Worm (Caenorhabditis elegans): ENCODE data around the gene unc-42.

The unc-42 gene

DNA sequence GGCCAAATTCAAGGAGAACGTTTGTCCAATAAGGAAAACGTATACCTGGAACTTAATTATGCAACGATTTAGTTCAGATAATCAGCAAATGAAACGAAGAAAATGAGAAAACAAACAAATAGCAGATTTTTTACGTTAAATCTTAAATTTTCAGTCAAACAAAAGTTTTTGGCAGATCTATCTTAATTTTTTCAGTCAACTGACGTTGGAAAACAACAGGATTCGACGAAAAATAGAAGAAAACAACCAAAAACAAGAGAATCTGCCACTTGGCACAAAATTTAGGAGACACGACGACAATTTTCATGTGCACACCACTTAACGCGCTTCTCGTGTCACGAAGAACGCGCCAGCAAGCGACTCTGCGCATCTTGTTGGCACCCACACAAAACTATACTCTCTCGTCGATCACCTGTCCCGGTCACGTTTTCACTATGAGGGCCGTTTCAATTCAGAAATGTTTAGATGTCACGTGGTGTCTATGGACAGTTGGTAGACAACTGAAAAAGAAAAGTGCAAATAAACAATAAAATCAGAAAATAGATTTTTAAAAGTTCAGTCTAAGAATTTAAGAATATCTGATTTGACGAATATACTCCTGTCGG is 20.6 kb upstream of the unc-42 start, which contains the start of gene ztf-7 (continued):
- TF ChIP-seq lin-39 (tag; optimal IDR thresholded peaks at IDR 0.05): peak; percentile 96
- TF ChIP-seq hlh-4 (tag; optimal IDR thresholded peaks at IDR 0.05): no peak
- TF ChIP-seq efl-1 (optimal IDR thresholded peaks at IDR 0.05): peak; percentile 91 to 93
- peak; percentile 83 to 99 for TF ChIP-seq efl-1 (GFP tag; optimal IDR thresholded peaks at IDR 0.05 in 1 of 2)
- no peak for TF ChIP-seq tlp-1 (tag; optimal IDR thresholded peaks at IDR 0.05)
- peak; percentile 99 for TF ChIP-seq fkh-8 (tag; optimal IDR thresholded peaks at IDR 0.05)
- peak; percentile 93 for TF ChIP-seq nhr-11 (tag; optimal IDR thresholded peaks at IDR 0.05)
- TF ChIP-seq dpl-1 (GFP tag; optimal IDR thresholded peaks at IDR 0.05): peak; percentile 85 to 89 (median 87)
- peak; percentile 82 for TF ChIP-seq fos-1 (tag; optimal IDR thresholded peaks at IDR 0.05)
- peak; percentile 66 for TF ChIP-seq efl-3 (GFP tag; optimal IDR thresholded peaks at IDR 0.05)
- TF ChIP-seq sptf-1 (tag; optimal IDR thresholded peaks at IDR 0.05): no peak
- peak; percentile 97 for TF ChIP-seq unc-86 (tag; optimal IDR thresholded peaks at IDR 0.05)
- peak; percentile 96 for TF ChIP-seq pax-3 (tag; optimal IDR thresholded peaks at IDR 0.05)
- peak; percentile 86 for TF ChIP-seq hpl-2 (GFP tag; optimal IDR thresholded peaks at IDR 0.05)
- peak; percentile 99 for TF ChIP-seq nhr-47 (tag; optimal IDR thresholded peaks at IDR 0.05)
- TF ChIP-seq C04F5.9 (tag; optimal IDR thresholded peaks at IDR 0.05): peak; percentile 85
- TF ChIP-seq mep-1 (tag; optimal IDR thresholded peaks at IDR 0.05): peak; percentile 99
- TF ChIP-seq C34B4.2 (tag; optimal IDR thresholded peaks at IDR 0.05): peak; percentile 61
- peak; percentile 90 for TF ChIP-seq skn-1 (tag; optimal IDR thresholded peaks at IDR 0.05)
- no peak for TF ChIP-seq nhr-12 (tag; optimal IDR thresholded peaks at IDR 0.05)
- TF ChIP-seq ztf-11 (tag; optimal IDR thresholded peaks at IDR 0.05): peak in 1 of 2 experiments; percentile 87
- peak; percentile 95 for TF ChIP-seq dsc-1 (tag; optimal IDR thresholded peaks at IDR 0.05)
- peak; percentile 97 for TF ChIP-seq rnt-1 (tag; optimal IDR thresholded peaks at IDR 0.05)
- peak; percentile 99 for TF ChIP-seq nhr-85 (tag)
- TF ChIP-seq nhr-84 (tag; optimal IDR thresholded peaks at IDR 0.05): no peak
- TF ChIP-seq elt-3 (tag; optimal IDR thresholded peaks at IDR 0.05): peak in 3 of 6 experiments; percentile 41 to 97 (median 85)
- TF ChIP-seq mef-2 (tag; optimal IDR thresholded peaks at IDR 0.05): peak; percentile 90
- peak; percentile 96 for TF ChIP-seq isw-1 (GFP tag; IDR thresholded peaks at IDR 0.05)
- peak; percentile 100 for TF ChIP-seq nhr-20 (tag; optimal IDR thresholded peaks at IDR 0.05)
- TF ChIP-seq lir-3 (tag; optimal IDR thresholded peaks at IDR 0.05; ENCODE audit: poor library complexity): peak; percentile 86
- peak; percentile 98 for TF ChIP-seq swsn-7 (tag; optimal IDR thresholded peaks at IDR 0.05)
- TF ChIP-seq aha-1 (tag; optimal IDR thresholded peaks at IDR 0.05): peak; percentile 83
- no peak for TF ChIP-seq alr-1 (tag; optimal IDR thresholded peaks at IDR 0.05; ENCODE audit: borderline replicate concordance)
- TF ChIP-seq lin-15B (tag; optimal IDR thresholded peaks at IDR 0.05): peak; percentile 75
- peak; percentile 99 for TF ChIP-seq tbx-2 (tag; optimal IDR thresholded peaks at IDR 0.05)
- peak; percentile 58 for TF ChIP-seq fkh-4 (tag; optimal IDR thresholded peaks at IDR 0.05; ENCODE audit: borderline replicate concordance)
- peak; percentile 74 for TF ChIP-seq nhr-237 (tag; optimal IDR thresholded peaks at IDR 0.05)
- peak; percentile 71 for TF ChIP-seq fkh-10 (GFP tag; optimal IDR thresholded peaks at IDR 0.05)
- peak; percentile 88 for TF ChIP-seq blmp-1 (tag; optimal IDR thresholded peaks at IDR 0.05)
- no peak for TF ChIP-seq egl-27 (tag; optimal IDR thresholded peaks at IDR 0.05)
- peak; percentile 81 for TF ChIP-seq nhr-77 (tag; optimal IDR thresholded peaks at IDR 0.05)
- TF ChIP-seq lin-14 (GFP tag; optimal IDR thresholded peaks at IDR 0.05): peak; percentile 100
- TF ChIP-seq lin-13 (GFP tag; optimal IDR thresholded peaks at IDR 0.05): peak; percentile 97
- TF ChIP-seq ceh-90 (tag; optimal IDR thresholded peaks at IDR 0.05): no peak
- peak; percentile 95 for TF ChIP-seq elt-2 (tag; optimal IDR thresholded peaks at IDR 0.05)
- peak; percentile 100 for TF ChIP-seq nhr-71 (tag; optimal IDR thresholded peaks at IDR 0.05)
- TF ChIP-seq C16A3.4 (tag; optimal IDR thresholded peaks at IDR 0.05): peak; percentile 97
- no peak for TF ChIP-seq unc-30 (tag; optimal IDR thresholded peaks at IDR 0.05)
- TF ChIP-seq ets-5 (GFP tag; IDR thresholded peaks at IDR 0.05): no peak
- TF ChIP-seq ceh-63 (GFP tag; optimal IDR thresholded peaks at IDR 0.05): no peak
- TF ChIP-seq xbp-1 (tag; optimal IDR thresholded peaks at IDR 0.05): peak; percentile 98
